Fruit fly (Drosophila melanogaster) S2 (cell line): Measurements from ENCODE around the gene Nthl1.

Experiments
- CG8478 ChIP-seq: fragments of >200 bp; optimal IDR thresholded peaks from 2 replicates; lab custom pipeline; 2018
- CTCF ChIP-seq, 2 experiments: fragments of >200 bp; optimal IDR thresholded peaks; 2 replicates each; lab custom pipeline; 2018

- TF ChIP-seq CTCF (optimal IDR thresholded peaks at IDR 0.05; lab: Kevin White, UChicago) (no peak), CG8478 (lab: Kevin White, UChicago) (no peak)
These were observed 49.2 kb downstream of the Nthl1 start for dm6 chr2L:20878463-20878862.
